Fruit fly (Drosophila melanogaster): ENCODE data around the gene CG31517.

The CG31517 gene

DNA sequence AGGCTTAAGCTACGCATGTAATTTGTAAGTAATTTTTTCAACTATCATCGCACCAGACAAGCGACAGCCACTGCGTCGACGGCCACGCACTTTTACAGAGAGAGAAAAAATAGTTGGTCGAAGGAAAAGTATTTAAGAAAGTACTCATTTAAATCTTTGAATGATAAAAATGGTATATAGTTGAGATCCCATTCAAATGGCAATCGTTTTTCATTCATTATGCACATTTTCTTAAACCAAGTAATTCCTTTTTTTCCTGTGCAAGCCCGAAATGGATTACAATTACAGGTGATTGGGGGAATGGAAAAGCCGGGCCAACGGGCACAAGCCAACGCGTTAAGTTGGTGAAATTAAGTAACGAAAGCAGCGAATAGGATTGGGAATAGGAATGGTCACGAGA lies 4.1 kb downstream of the CG31517 start (continued):
- TF ChIP-seq CG3995 (GFP tag; optimal IDR thresholded peaks at IDR 0.05) (no peak), Ets65A (GFP tag) (no peak), CG2712 (tag; optimal IDR thresholded peaks at IDR 0.05) (peak; percentile 54), corto (GFP tag; optimal IDR thresholded peaks at IDR 0.05) (no peak), repo (GFP tag; optimal IDR thresholded peaks at IDR 0.05) (no peak), CG4854 (GFP tag; optimal IDR thresholded peaks at IDR 0.05) (no peak), Optix (GFP tag; IDR thresholded peaks at IDR 0.05) (no peak), ranshi (GFP tag; IDR thresholded peaks at IDR 0.05) (no peak), gcm (GFP tag; optimal IDR thresholded peaks at IDR 0.05) (no peak), CG6254 (GFP tag; optimal IDR thresholded peaks at IDR 0.05) (no peak), fu2 (GFP tag; optimal IDR thresholded peaks at IDR 0.05) (no peak), NfI (GFP tag; optimal IDR thresholded peaks at IDR 0.05) (no peak), dpn (GFP tag; optimal IDR thresholded peaks at IDR 0.05) (no peak), CG12744 (GFP tag; optimal IDR thresholded peaks at IDR 0.05) (no peak), CG12155 (GFP tag; optimal IDR thresholded peaks at IDR 0.05) (no peak), Gug (GFP tag; IDR thresholded peaks at IDR 0.05) (no peak), CG11093 (GFP tag; IDR thresholded peaks at IDR 0.05) (no peak), Sry-β (GFP tag; optimal IDR thresholded peaks at IDR 0.05) (no peak), CG13775 (GFP tag; optimal IDR thresholded peaks at IDR 0.05) (no peak), fd64A (GFP tag; optimal IDR thresholded peaks at IDR 0.05) (no peak), CG18764 (GFP tag; optimal IDR thresholded peaks at IDR 0.05) (no peak), Trl (optimal IDR thresholded peaks at IDR 0.05) (no peak), Trl (GFP tag; optimal IDR thresholded peaks at IDR 0.05) (no peak), NK7.1 (GFP tag; optimal IDR thresholded peaks at IDR 0.05) (no peak), tin (GFP tag; optimal IDR thresholded peaks at IDR 0.05) (no peak), run (tag; optimal IDR thresholded peaks at IDR 0.05) (no peak), Scr (GFP tag; IDR thresholded peaks at IDR 0.05; ENCODE audit: partially characterized antibody) (no peak), CG8281 (tag; optimal IDR thresholded peaks at IDR 0.05) (no peak), CTCF (GFP tag; optimal IDR thresholded peaks at IDR 0.05) (no peak), croc (GFP tag; conservative IDR thresholded peaks at IDR 0.05) (no peak), D19B (GFP tag; optimal IDR thresholded peaks at IDR 0.05) (no peak), CG34376 (GFP tag; optimal IDR thresholded peaks at IDR 0.05) (no peak), dan (GFP tag; IDR thresholded peaks at IDR 0.05) (no peak), ttk (GFP tag; IDR thresholded peaks at IDR 0.05) (no peak), Dfd (GFP tag; optimal IDR thresholded peaks at IDR 0.05) (no peak), NC2α (GFP tag; optimal IDR thresholded peaks at IDR 0.05) (no peak), CG32772 (GFP tag; IDR thresholded peaks at IDR 0.05) (no peak), CG4328 (GFP tag; optimal IDR thresholded peaks at IDR 0.05) (no peak), CG10462 (GFP tag; optimal IDR thresholded peaks at IDR 0.05) (no peak), ems (GFP tag; optimal IDR thresholded peaks at IDR 0.05) (no peak), crc (GFP tag; optimal IDR thresholded peaks at IDR 0.05) (no peak), CG42726 (GFP tag; IDR thresholded peaks at IDR 0.05; ENCODE audit: partially characterized antibody) (no peak), nerfin-2 (GFP tag; IDR thresholded peaks at IDR 0.05; ENCODE audit: partially characterized antibody) (no peak), Xbp1 (GFP tag; optimal IDR thresholded peaks at IDR 0.05) (peak; percentile 0), tap (tag; optimal IDR thresholded peaks at IDR 0.05) (no peak), grn (GFP tag; optimal IDR thresholded peaks at IDR 0.05) (no peak), oc (tag; optimal IDR thresholded peaks at IDR 0.05) (peak; percentile 18), CG4707 (GFP tag; optimal IDR thresholded peaks at IDR 0.05) (no peak), aop (GFP tag; IDR thresholded peaks at IDR 0.05) (no peak), CG15514 (GFP tag; optimal IDR thresholded peaks at IDR 0.05) (no peak), CG9437 (GFP tag; optimal IDR thresholded peaks at IDR 0.05) (no peak), CG7372 (GFP tag; IDR thresholded peaks at IDR 0.05) (no peak), CG12236 (GFP tag; optimal IDR thresholded peaks at IDR 0.05) (no peak), btn (GFP tag; optimal IDR thresholded peaks at IDR 0.05) (no peak)

Data from whole organism, embryonic.